Worm (Caenorhabditis elegans) whole organism, L4 larva: ENCODE results near the gene rabn-5.
A peak's percentile ranks its signal among the peaks of the same experiment; 100 is the strongest.

Experiments used
- F37D6.2 ChIP-seq: sonication (generic microtip); optimal IDR thresholded peaks from 2 replicates; lab custom pipeline; 2016; ENCODE audit warnings: mild to moderate bottlenecking, missing genetic modification characterization, missing compliant biosample characterization
- R02D3.7 ChIP-seq: fragments of 150-350 bp; sonication (generic microtip); optimal IDR thresholded peaks from 3 replicates; lab custom pipeline; 2014; ENCODE audit warnings: missing biosample characterization, missing genetic modification characterization
- T20F7.1 ChIP-seq: fragments of 200-800 bp; sonication (Bioruptor generic); optimal IDR thresholded peaks from 2 replicates; lab custom pipeline; 2018; ENCODE audit warnings: mild to moderate bottlenecking, missing genetic modification characterization, missing compliant biosample characterization
- ZK546.5 ChIP-seq, 2 experiments: sonication (generic microtip); optimal IDR thresholded peaks; 2 replicates each; lab custom pipeline; 2017; ENCODE audit warnings: missing biosample characterization in 2 of 2, missing genetic modification characterization in 2 of 2
- aha-1 ChIP-seq: fragments of 150-350 bp; peaks from one replicate; lab custom pipeline; 2014; ENCODE audit warnings: missing biosample characterization, missing genetic modification characterization
- aly-2 ChIP-seq: sonication (generic microtip); optimal IDR thresholded peaks from 2 replicates; lab custom pipeline; 2018; ENCODE audit warnings: missing biosample characterization, missing genetic modification characterization
- ama-1 ChIP-seq: fragments of 150-350 bp; optimal IDR thresholded peaks from 2 replicates; lab custom pipeline; 2014; ENCODE audit warnings: inconsistent platforms, mixed read lengths
- ceh-20 ChIP-seq: fragments of 200-800 bp; sonication (Bioruptor generic); IDR thresholded peaks from 2 replicates; pipeline ENCODE4 v1.3.6; 2022; ENCODE audit warnings: missing genetic modification reagents, missing genetic modification characterization, missing compliant biosample characterization
- ceh-28 ChIP-seq: fragments of 150-350 bp; optimal IDR thresholded peaks from 2 replicates; lab custom pipeline; 2014; ENCODE audit warnings: missing biosample characterization, missing genetic modification reagents, missing genetic modification characterization
- ceh-44 ChIP-seq: fragments of 200-800 bp; sonication (Bioruptor generic); IDR thresholded peaks from 2 replicates; pipeline ENCODE4 v1.3.6; 2022; ENCODE audit warnings: missing genetic modification reagents, missing genetic modification characterization, missing compliant biosample characterization
- ctbp-1 ChIP-seq: fragments of 200-800 bp; sonication (Bioruptor generic); IDR thresholded peaks from 2 replicates; pipeline ENCODE4 v1.3.6; 2022; ENCODE audit warnings: missing genetic modification reagents, missing genetic modification characterization, missing compliant biosample characterization
- daf-12 ChIP-seq: fragments of 150-350 bp; optimal IDR thresholded peaks from 2 replicates; lab custom pipeline; 2014; ENCODE audit warnings: missing biosample characterization, missing genetic modification reagents, missing genetic modification characterization
- daf-8 ChIP-seq: fragments of 200-800 bp; sonication (Bioruptor generic); IDR thresholded peaks from 2 replicates; pipeline ENCODE4 v1.3.6; 2022; ENCODE audit warnings: missing genetic modification characterization, missing compliant biosample characterization
- dmd-6 ChIP-seq: fragments of 200-800 bp; sonication (Bioruptor generic); IDR thresholded peaks from 2 replicates; pipeline ENCODE4 v1.3.6; 2022; ENCODE audit warnings: missing genetic modification reagents, missing genetic modification characterization, missing compliant biosample characterization
- egl-43 ChIP-seq: fragments of 200-800 bp; sonication (Bioruptor generic); IDR thresholded peaks from 2 replicates; pipeline ENCODE4 v1.3.6; 2022; ENCODE audit warnings: missing genetic modification reagents, missing genetic modification characterization, missing compliant biosample characterization
- gei-8 ChIP-seq: fragments of 200-800 bp; sonication (Bioruptor generic); optimal IDR thresholded peaks from 2 replicates; lab custom pipeline; 2018; ENCODE audit warnings: mild to moderate bottlenecking, missing genetic modification characterization, missing compliant biosample characterization
- hlh-30 ChIP-seq: sonication (generic microtip); optimal IDR thresholded peaks from 2 replicates; lab custom pipeline; 2017; ENCODE audit warnings: antibody characterized with exemption, mild to moderate bottlenecking, missing genetic modification characterization, missing compliant biosample characterization; ENCODE audit not compliant: insufficient read depth
- hmg-1.1 ChIP-seq: fragments of 200-800 bp; sonication (Bioruptor generic); IDR thresholded peaks from 2 replicates; pipeline ENCODE4 v1.3.6; 2022; ENCODE audit warnings: missing genetic modification reagents, missing genetic modification characterization, missing compliant biosample characterization
- lin-1 ChIP-seq: fragments of 200-800 bp; sonication (Bioruptor generic); IDR thresholded peaks from 2 replicates; pipeline ENCODE4 v1.3.6; 2022; ENCODE audit warnings: missing genetic modification reagents, missing genetic modification characterization, missing compliant biosample characterization
- lin-13 ChIP-seq: fragments of 150-350 bp; optimal IDR thresholded peaks from 2 replicates; lab custom pipeline; 2014; ENCODE audit warnings: missing biosample characterization, missing genetic modification reagents, missing genetic modification characterization
- lin-15B ChIP-seq: fragments of 150-350 bp; sonication (generic microtip); optimal IDR thresholded peaks from 3 replicates; lab custom pipeline; 2014; ENCODE audit warnings: missing biosample characterization, missing genetic modification characterization
- madf-5 ChIP-seq, 2 experiments: fragments of 200-800 bp; sonication (Bioruptor generic); IDR thresholded peaks; 2 replicates each; pipeline ENCODE4 v1.3.6; 2022; ENCODE audit warnings: missing compliant biosample characterization in 2 of 2, missing genetic modification characterization in 2 of 2
- mdl-1 ChIP-seq, 2 experiments: fragments of 150-350 bp in 1 of 2; sonication (generic microtip) in 1 of 2; optimal IDR thresholded peaks; 2 replicates each; lab custom pipeline; 2014 to 2017; ENCODE audit warnings: missing biosample characterization in 2 of 2, missing genetic modification characterization in 2 of 2
- mep-1 ChIP-seq: fragments of 150-350 bp; sonication (generic microtip); optimal IDR thresholded peaks from 3 replicates; lab custom pipeline; 2014; ENCODE audit warnings: missing biosample characterization, missing genetic modification characterization
- nhr-102 ChIP-seq: sonication (generic microtip); optimal IDR thresholded peaks from 2 replicates; lab custom pipeline; 2016; ENCODE audit warnings: mild to moderate bottlenecking, missing genetic modification characterization, moderate library complexity, missing compliant biosample characterization
- nhr-237 ChIP-seq: sonication (generic microtip); optimal IDR thresholded peaks from 2 replicates; lab custom pipeline; 2017; ENCODE audit warnings: missing biosample characterization, missing genetic modification characterization
- nhr-41 ChIP-seq: fragments of 200-800 bp; sonication (Bioruptor generic); IDR thresholded peaks from 2 replicates; pipeline ENCODE4 v1.3.6; 2022; ENCODE audit warnings: missing genetic modification reagents, missing genetic modification characterization, missing compliant biosample characterization
- pha-4 ChIP-seq, 2 experiments: fragments of 150-350 bp in 1 of 2; fragments of 200-800 bp in 1 of 2; sonication (Bioruptor generic) in 1 of 2; IDR thresholded peaks in 1 of 2; optimal IDR thresholded peaks in 1 of 2; 2 replicates each; pipeline versions ENCODE4 v1.3.6 to Lab custom; 2014 to 2022; ENCODE audit warnings: missing genetic modification characterization in 2 of 2, missing genetic modification reagents in 2 of 2, missing biosample characterization in 1 of 2, missing compliant biosample characterization in 1 of 2
- pqm-1 ChIP-seq: sonication (generic microtip); optimal IDR thresholded peaks from 2 replicates; lab custom pipeline; 2017; ENCODE audit warnings: missing biosample characterization, missing genetic modification characterization
- rbr-2 ChIP-seq: sonication (generic microtip); optimal IDR thresholded peaks from 2 replicates; lab custom pipeline; 2016; ENCODE audit warnings: missing genotype, missing genetic modification characterization, missing compliant biosample characterization
- sdz-12 ChIP-seq: fragments of 200-800 bp; sonication (Bioruptor generic); optimal IDR thresholded peaks from 2 replicates; lab custom pipeline; 2018; ENCODE audit warnings: mild to moderate bottlenecking, missing genetic modification characterization, missing compliant biosample characterization
- snpc-1.2 ChIP-seq: fragments of 200-800 bp; sonication (Bioruptor generic); IDR thresholded peaks from 2 replicates; pipeline ENCODE4 v1.3.6; 2022; ENCODE audit warnings: missing genetic modification reagents, missing genetic modification characterization, missing compliant biosample characterization
- tra-1 ChIP-seq: fragments of 200-800 bp; sonication (Bioruptor generic); IDR thresholded peaks from 2 replicates; pipeline ENCODE4 v1.3.6; 2022; ENCODE audit warnings: missing genetic modification reagents, missing genetic modification characterization, missing compliant biosample characterization
- unc-130 ChIP-seq: sonication (generic microtip); optimal IDR thresholded peaks from 2 replicates; lab custom pipeline; 2016; ENCODE audit warnings: missing genetic modification reagents, missing genetic modification characterization, missing compliant biosample characterization
- unc-62 ChIP-seq, 3 experiments: fragments of 150-350 bp in 1 of 3; sonication (generic microtip); optimal IDR thresholded peaks in 2 of 3; peaks in 1 of 3; 1 replicate in 1 of 3; 2 replicates in 2 of 3; lab custom pipeline; 2014 to 2017; ENCODE audit warnings: missing biosample characterization in 3 of 3, missing genetic modification characterization in 3 of 3, missing genetic modification reagents in 3 of 3, missing genotype in 1 of 3
- vab-7 ChIP-seq: fragments of 200-800 bp; sonication (Bioruptor generic); IDR thresholded peaks from 2 replicates; pipeline ENCODE4 v1.3.6; 2022; ENCODE audit warnings: missing genetic modification reagents, missing genetic modification characterization, missing compliant biosample characterization
- zfp-3 ChIP-seq: fragments of 200-800 bp; sonication (Bioruptor generic); conservative IDR thresholded peaks from 2 replicates; pipeline ENCODE4 v1.3.6; 2022; ENCODE audit warnings: missing genetic modification reagents, missing genetic modification characterization, missing compliant biosample characterization
- zip-11 ChIP-seq: fragments of 200-800 bp; sonication (Bioruptor generic); IDR thresholded peaks from 2 replicates; pipeline ENCODE4 v1.3.6; 2022; ENCODE audit warnings: missing genetic modification characterization, missing compliant biosample characterization
- zip-2 ChIP-seq: fragments of 150-350 bp; optimal IDR thresholded peaks from 2 replicates; lab custom pipeline; 2014; ENCODE audit warnings: missing biosample characterization, missing genetic modification characterization

The rabn-5 gene

ce11 chrIII:5892909-5893308, 28.6 kb downstream of the rabn-5 start:
- no peak for TF ChIP-seq mdl-1 (tag; optimal IDR thresholded peaks at IDR 0.05; lab: Kevin White, UChicago)
- no peak for TF ChIP-seq sdz-12
- TF ChIP-seq mep-1 (tag; lab: Kevin White, UChicago) = no peak
- no peak for TF ChIP-seq F37D6.2 (tag; lab: Kevin White, UChicago)
- TF ChIP-seq hmg-1.1 (GFP tag; lab: Robert Waterston, UW) = no peak
- TF ChIP-seq pha-4 (GFP tag; IDR thresholded peaks at IDR 0.05; lab: Robert Waterston, UW) = no peak
- no peak for TF ChIP-seq pha-4 (tag; optimal IDR thresholded peaks at IDR 0.05; lab: Kevin White, UChicago)
- no peak for TF ChIP-seq ceh-44 (GFP tag; lab: Robert Waterston, UW)
- no peak for TF ChIP-seq T20F7.1 (GFP tag; lab: Kevin White, UChicago)
- TF ChIP-seq daf-8 (GFP tag; lab: Robert Waterston, UW) = no peak
- no peak for TF ChIP-seq tra-1 (GFP tag; lab: Robert Waterston, UW)
- TF ChIP-seq egl-43 (GFP tag; lab: Robert Waterston, UW) = no peak
- TF ChIP-seq, all 104 proteins: peak for 0

- TF ChIP-seq pqm-1 (tag; lab: Kevin White, UChicago) = no peak
- TF ChIP-seq T20F7.1 (GFP tag; lab: Kevin White, UChicago) = no peak
- TF ChIP-seq ama-1 (lab: Kevin White, UChicago) = no peak
- no peak for TF ChIP-seq daf-12 (tag; lab: Kevin White, UChicago)
- no peak for TF ChIP-seq unc-62 (GFP tag; optimal IDR thresholded peaks at IDR 0.05 in 1 of 2; lab: Kevin White, UChicago)
- no peak for TF ChIP-seq unc-62 (tag; optimal IDR thresholded peaks at IDR 0.05; lab: Kevin White, UChicago)
- TF ChIP-seq nhr-102 (tag; lab: Kevin White, UChicago) = no peak
- TF ChIP-seq madf-5 (GFP tag; IDR thresholded peaks at IDR 0.05; lab: Robert Waterston, UW) = no peak
- TF ChIP-seq aly-2 (tag; lab: Kevin White, UChicago) = no peak
- TF ChIP-seq mdl-1 (tag; optimal IDR thresholded peaks at IDR 0.05; lab: Kevin White, UChicago) = no peak
- TF ChIP-seq unc-130 (GFP tag; lab: Kevin White, UChicago) = no peak
- TF ChIP-seq snpc-1.2 (GFP tag; lab: Robert Waterston, UW) = no peak
- no peak for TF ChIP-seq nhr-41 (GFP tag; lab: Robert Waterston, UW)
- no peak for TF ChIP-seq zip-11 (GFP tag; lab: Robert Waterston, UW)
- TF ChIP-seq vab-7 = no peak
- no peak for TF ChIP-seq lin-13 (GFP tag; lab: Kevin White, UChicago)
- TF ChIP-seq hmg-1.1 (GFP tag; lab: Robert Waterston, UW) = no peak
- no peak for TF ChIP-seq ceh-28 (tag; lab: Kevin White, UChicago)
- no peak for TF ChIP-seq zfp-3 (GFP tag; lab: Robert Waterston, UW)
- TF ChIP-seq zip-2 (tag; lab: Kevin White, UChicago) = no peak
- no peak for TF ChIP-seq nhr-237 (tag; lab: Kevin White, UChicago)
Measured at ce11 chrIII:5895913-5896312, 31.6 kb downstream of the rabn-5 start, which contains the start of gene pxl-1. TSS of gene pxl-1 (minus strand) at chrIII:5896013.

ce11 chrIII:5897468-5897867, 33.1 kb downstream of the rabn-5 start:
- no peak for TF ChIP-seq daf-8 (GFP tag; lab: Robert Waterston, UW)
- TF ChIP-seq ama-1 (lab: Kevin White, UChicago) = no peak
- no peak for TF ChIP-seq R02D3.7 (tag; lab: Kevin White, UChicago)
- TF ChIP-seq hlh-30 (tag; lab: Kevin White, UChicago) = no peak
- no peak for TF ChIP-seq ceh-20 (GFP tag; lab: Robert Waterston, UW)
- TF ChIP-seq ctbp-1 = no peak
- TF ChIP-seq lin-15B = no peak
- no peak for TF ChIP-seq lin-1 (GFP tag; lab: Robert Waterston, UW)
- TF ChIP-seq ZK546.5 (tag; optimal IDR thresholded peaks at IDR 0.05; lab: Kevin White, UChicago) = no peak
- TF ChIP-seq dmd-6 (GFP tag; lab: Robert Waterston, UW) = no peak
- TF ChIP-seq gei-8 (GFP tag; lab: Kevin White, UChicago) = no peak
- no peak for TF ChIP-seq hmg-1.1 (GFP tag; lab: Robert Waterston, UW)
- TF ChIP-seq aha-1 (tag; lab: Kevin White, UChicago) = peak; percentile 4
- TF ChIP-seq rbr-2 = no peak
- peak; percentile 15 for TF ChIP-seq mep-1 (tag; lab: Kevin White, UChicago)
- TF ChIP-seq ceh-28 (tag; lab: Kevin White, UChicago) = no peak
